Worm (Caenorhabditis elegans) whole organism, L2 larva: ENCODE measurements around the gene eas-1.

ENCODE experiments used
- unc-39 ChIP-seq: fragments of 150-350 bp; optimal IDR thresholded peaks from 2 replicates; lab custom pipeline; 2014; ENCODE audit warnings: missing biosample characterization, missing genetic modification characterization
- unc-62 ChIP-seq: fragments of 150-350 bp; optimal IDR thresholded peaks from 2 replicates; lab custom pipeline; 2014; ENCODE audit warnings: missing biosample characterization, missing genetic modification reagents, missing genetic modification characterization

- no peak for TF ChIP-seq unc-39 (tag; lab: Kevin White, UChicago)
- no peak for TF ChIP-seq unc-62 (GFP tag; lab: Kevin White, UChicago)
Observed at ce11 chrII:4745281-4745680, 5.1 kb downstream of the eas-1 start.
